Worm (Caenorhabditis elegans) whole organism, L1 larva: ENCODE data around the gene mcm-6.

ENCODE experiments used
- C04F5.9 ChIP-seq: sonication (generic microtip); optimal IDR thresholded peaks from 2 replicates; lab custom pipeline; 2016; ENCODE audit warnings: missing genetic modification characterization, missing compliant biosample characterization
- C16A3.4 ChIP-seq: fragments of 150-350 bp; optimal IDR thresholded peaks from 2 replicates; lab custom pipeline; 2014; ENCODE audit warnings: missing biosample characterization, missing genetic modification characterization
- C34B4.2 ChIP-seq: sonication (generic microtip); optimal IDR thresholded peaks from 2 replicates; lab custom pipeline; 2017; ENCODE audit warnings: mild to moderate bottlenecking, missing genetic modification characterization, missing compliant biosample characterization
- F16B12.6 ChIP-seq: fragments of 150-350 bp; optimal IDR thresholded peaks from 2 replicates; lab custom pipeline; 2014; ENCODE audit warnings: missing biosample characterization, missing genetic modification characterization
- Y116A8C.19 ChIP-seq: sonication (generic microtip); optimal IDR thresholded peaks from 2 replicates; lab custom pipeline; 2016; ENCODE audit warnings: missing compliant biosample characterization, missing genetic modification characterization, borderline replicate concordance
- aha-1 ChIP-seq: fragments of 150-350 bp; optimal IDR thresholded peaks from 2 replicates; lab custom pipeline; 2014; ENCODE audit warnings: missing biosample characterization, missing genetic modification characterization
- ama-1 ChIP-seq: fragments of 150-350 bp; optimal IDR thresholded peaks from 2 replicates; lab custom pipeline; 2014
- blmp-1 ChIP-seq: fragments of 150-350 bp; optimal IDR thresholded peaks from 2 replicates; lab custom pipeline; 2014; ENCODE audit warnings: missing biosample characterization, missing genetic modification characterization
- ceh-63 ChIP-seq: fragments of 200-800 bp; sonication (Bioruptor generic); optimal IDR thresholded peaks from 2 replicates; lab custom pipeline; 2018; ENCODE audit warnings: mild to moderate bottlenecking, missing genetic modification characterization, missing compliant biosample characterization
- ceh-82 ChIP-seq, 3 experiments: fragments of 150-350 bp in 1 of 3; sonication (generic microtip) in 2 of 3; optimal IDR thresholded peaks; 2 replicates each; lab custom pipeline; 2014 to 2017; ENCODE audit warnings: missing biosample characterization in 3 of 3, missing genetic modification characterization in 3 of 3
- efl-1 ChIP-seq, 4 experiments: fragments of 150-350 bp; optimal IDR thresholded peaks in 3 of 4; peaks in 1 of 4; 1 replicate in 1 of 4; 2 replicates in 3 of 4; lab custom pipeline; 2014; ENCODE audit warnings: missing biosample characterization in 2 of 4, missing genetic modification characterization in 2 of 4, missing genetic modification reagents in 2 of 4
- elt-2 ChIP-seq: sonication (generic microtip); optimal IDR thresholded peaks from 2 replicates; lab custom pipeline; 2016; ENCODE audit warnings: missing genetic modification characterization, mild to moderate bottlenecking, inconsistent platforms, missing compliant biosample characterization, missing genetic modification reagents
- elt-3 ChIP-seq, 6 experiments: fragments of 150-350 bp in 1 of 6; sonication (generic microtip); optimal IDR thresholded peaks; 2 replicates each; lab custom pipeline; 2017 to 2018; ENCODE audit warnings: missing biosample characterization in 6 of 6, missing genetic modification characterization in 6 of 6, inconsistent platforms in 1 of 6
- ets-5 ChIP-seq: fragments of 200-800 bp; sonication (Bioruptor generic); IDR thresholded peaks from 2 replicates; pipeline ENCODE4 v1.3.6; 2022; ENCODE audit warnings: missing genetic modification characterization, missing compliant biosample characterization
- fkh-8 ChIP-seq: sonication (generic microtip); optimal IDR thresholded peaks from 2 replicates; lab custom pipeline; 2016; ENCODE audit warnings: mild to moderate bottlenecking, missing genetic modification characterization, missing compliant biosample characterization
- fos-1 ChIP-seq: fragments of 150-350 bp; optimal IDR thresholded peaks from 2 replicates; lab custom pipeline; 2014; ENCODE audit warnings: missing biosample characterization, missing genetic modification characterization
- grh-1 ChIP-seq: fragments of 200-800 bp; sonication (Bioruptor generic); IDR thresholded peaks from 2 replicates; pipeline ENCODE4 v1.3.6; 2022; ENCODE audit warnings: missing genetic modification reagents, missing genetic modification characterization, missing compliant biosample characterization
- hlh-17 ChIP-seq: fragments of 200-800 bp; sonication (Bioruptor generic); optimal IDR thresholded peaks from 2 replicates; lab custom pipeline; 2018; ENCODE audit warnings: missing genetic modification characterization, mild to moderate bottlenecking, missing compliant biosample characterization, moderate library complexity, borderline replicate concordance
- hlh-4 ChIP-seq: sonication (generic microtip); optimal IDR thresholded peaks from 2 replicates; lab custom pipeline; 2016; ENCODE audit warnings: mild to moderate bottlenecking, missing genetic modification characterization, missing compliant biosample characterization
- jun-1 ChIP-seq: fragments of 150-350 bp; optimal IDR thresholded peaks from 2 replicates; lab custom pipeline; 2014; ENCODE audit warnings: missing biosample characterization, missing genetic modification reagents, missing genetic modification characterization
- lin-14 ChIP-seq: fragments of 200-800 bp; sonication (Bioruptor generic); optimal IDR thresholded peaks from 2 replicates; lab custom pipeline; 2018; ENCODE audit warnings: mild to moderate bottlenecking, missing genetic modification characterization, moderate library complexity, missing compliant biosample characterization
- lin-15B ChIP-seq: fragments of 150-350 bp; sonication (generic microtip); optimal IDR thresholded peaks from 3 replicates; lab custom pipeline; 2014; ENCODE audit warnings: missing biosample characterization, missing genetic modification characterization
- lin-35 ChIP-seq, 2 experiments: fragments of 150-350 bp; optimal IDR thresholded peaks; 2 replicates each; lab custom pipeline; 2014; ENCODE audit warnings: missing biosample characterization in 2 of 2, missing genetic modification characterization in 2 of 2, missing genetic modification reagents in 2 of 2
- lin-39 ChIP-seq: fragments of 150-350 bp; optimal IDR thresholded peaks from 2 replicates; lab custom pipeline; 2014; ENCODE audit warnings: missing biosample characterization, missing genetic modification reagents, missing genetic modification characterization
- lsy-2 ChIP-seq, 2 experiments: fragments of 150-350 bp; optimal IDR thresholded peaks; 2 replicates each; lab custom pipeline; 2014; ENCODE audit warnings: missing biosample characterization in 2 of 2, missing genetic modification characterization in 2 of 2
- mdl-1 ChIP-seq, 2 experiments: fragments of 150-350 bp; optimal IDR thresholded peaks; 2 replicates each; lab custom pipeline; 2014 to 2017; ENCODE audit warnings: missing biosample characterization in 2 of 2, missing genetic modification characterization in 2 of 2, inconsistent platforms in 1 of 2
- nhr-12 ChIP-seq: sonication (generic microtip); optimal IDR thresholded peaks from 2 replicates; lab custom pipeline; 2017; ENCODE audit warnings: missing biosample characterization, missing genetic modification characterization
- nhr-237 ChIP-seq: fragments of 150-350 bp; optimal IDR thresholded peaks from 2 replicates; lab custom pipeline; 2014; ENCODE audit warnings: missing biosample characterization, missing genetic modification characterization
- nhr-28 ChIP-seq: fragments of 150-350 bp; optimal IDR thresholded peaks from 2 replicates; lab custom pipeline; 2014; ENCODE audit warnings: missing biosample characterization, missing genetic modification characterization
- nhr-76 ChIP-seq: sonication (generic microtip); optimal IDR thresholded peaks from 2 replicates; lab custom pipeline; 2017; ENCODE audit warnings: missing biosample characterization, missing genetic modification characterization
- nhr-90 ChIP-seq: sonication (generic microtip); optimal IDR thresholded peaks from 2 replicates; lab custom pipeline; 2016; ENCODE audit warnings: mild to moderate bottlenecking, missing genetic modification characterization, missing compliant biosample characterization; ENCODE audit not compliant: poor library complexity
- pag-3 ChIP-seq: sonication (generic microtip); optimal IDR thresholded peaks from 2 replicates; lab custom pipeline; 2017; ENCODE audit warnings: missing genetic modification characterization, mild to moderate bottlenecking, missing compliant biosample characterization, antibody characterized with exemption, borderline replicate concordance; ENCODE audit not compliant: insufficient read depth
- pqm-1 ChIP-seq: sonication (generic microtip); optimal IDR thresholded peaks from 3 replicates; lab custom pipeline; 2017; ENCODE audit warnings: missing biosample characterization, missing genetic modification characterization
- rnt-1 ChIP-seq: sonication (generic microtip); optimal IDR thresholded peaks from 2 replicates; lab custom pipeline; 2016; ENCODE audit warnings: mild to moderate bottlenecking, missing genetic modification characterization, moderate library complexity, missing compliant biosample characterization
- skn-1 ChIP-seq: fragments of 150-350 bp; optimal IDR thresholded peaks from 2 replicates; lab custom pipeline; 2014; ENCODE audit warnings: missing biosample characterization, missing genetic modification characterization
- snu-23 ChIP-seq: sonication (generic microtip); optimal IDR thresholded peaks from 2 replicates; lab custom pipeline; 2016; ENCODE audit warnings: missing genetic modification characterization, missing compliant biosample characterization
- sox-4 ChIP-seq: sonication (generic microtip); optimal IDR thresholded peaks from 2 replicates; lab custom pipeline; 2016; ENCODE audit warnings: missing genetic modification characterization, missing compliant biosample characterization
- sptf-1 ChIP-seq: fragments of 150-350 bp; optimal IDR thresholded peaks from 2 replicates; lab custom pipeline; 2014; ENCODE audit warnings: missing biosample characterization, missing genetic modification characterization
- sup-37 ChIP-seq: fragments of 200-800 bp; sonication (Bioruptor generic); optimal IDR thresholded peaks from 2 replicates; lab custom pipeline; 2018; ENCODE audit warnings: mild to moderate bottlenecking, missing genetic modification characterization, missing compliant biosample characterization
- swsn-7 ChIP-seq: sonication (generic microtip); optimal IDR thresholded peaks from 2 replicates; lab custom pipeline; 2016; ENCODE audit warnings: missing genetic modification characterization, missing compliant biosample characterization
- vab-15 ChIP-seq: sonication (generic microtip); optimal IDR thresholded peaks from 2 replicates; lab custom pipeline; 2017; ENCODE audit warnings: missing genotype, mild to moderate bottlenecking, missing genetic modification characterization, missing compliant biosample characterization
- xbp-1 ChIP-seq: sonication (generic microtip); optimal IDR thresholded peaks from 2 replicates; lab custom pipeline; 2016; ENCODE audit warnings: missing genetic modification characterization, missing compliant biosample characterization
- zag-1 ChIP-seq: fragments of 150-350 bp; optimal IDR thresholded peaks from 2 replicates; lab custom pipeline; 2014; ENCODE audit warnings: missing biosample characterization, missing genetic modification characterization
- zip-4 ChIP-seq: fragments of 200-800 bp; sonication (Bioruptor generic); optimal IDR thresholded peaks from 2 replicates; lab custom pipeline; 2018; ENCODE audit warnings: mild to moderate bottlenecking, missing genetic modification characterization, moderate library complexity, missing compliant biosample characterization
- ztf-11 ChIP-seq, 2 experiments: sonication (generic microtip); optimal IDR thresholded peaks; 2 replicates each; lab custom pipeline; 2016 to 2017; ENCODE audit warnings: missing genetic modification characterization in 2 of 2, missing biosample characterization in 1 of 2, missing compliant biosample characterization in 1 of 2
- ztf-4 ChIP-seq: fragments of 150-350 bp; optimal IDR thresholded peaks from 2 replicates; lab custom pipeline; 2014; ENCODE audit warnings: missing biosample characterization, missing genetic modification characterization

The mcm-6 gene

DNA sequence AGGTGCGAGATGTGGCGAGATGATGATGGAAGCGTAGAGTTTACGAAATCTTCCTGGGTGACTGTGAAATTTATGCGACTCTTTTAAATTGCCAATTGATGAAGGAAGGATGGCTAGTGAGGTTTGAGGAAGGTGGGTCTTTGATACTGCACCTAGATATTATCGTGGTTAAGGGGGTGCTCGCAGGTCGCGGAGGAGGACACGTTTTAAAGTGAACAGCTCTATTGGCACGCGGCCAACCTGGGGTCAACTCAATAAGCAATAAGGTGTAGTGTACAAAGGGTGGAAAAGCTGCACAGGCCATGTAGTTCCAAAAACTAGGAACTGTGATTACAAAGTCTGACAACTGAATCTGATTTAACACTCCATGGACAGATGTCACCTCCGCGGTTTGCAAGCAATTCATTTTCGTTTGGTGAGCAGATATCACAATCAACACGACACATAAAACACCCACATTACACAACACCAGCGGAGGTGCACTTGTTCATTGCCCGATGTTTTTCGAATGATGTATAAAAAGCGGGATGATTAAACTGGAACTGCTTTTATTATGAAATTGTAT lies 48.8 kb upstream of the mcm-6 start:
- TF ChIP-seq lin-14 (GFP tag; lab: Kevin White, UChicago), result peak; percentile 20
- TF ChIP-seq efl-1 (optimal IDR thresholded peaks at IDR 0.05; lab: Kevin White, UChicago), result no peak
- TF ChIP-seq efl-1 (GFP tag; optimal IDR thresholded peaks at IDR 0.05 in 1 of 2; lab: Kevin White, UChicago), result peak in 1 of 2 experiments; percentile 80
- no peak for TF ChIP-seq jun-1 (tag; lab: Kevin White, UChicago)
- no peak for TF ChIP-seq vab-15 (tag; lab: Kevin White, UChicago)
- TF ChIP-seq rnt-1 (tag; lab: Kevin White, UChicago), result peak; percentile 32

- TF ChIP-seq grh-1 (GFP tag; lab: Robert Waterston, UW), result no peak
- no peak for TF ChIP-seq sox-4 (tag; lab: Kevin White, UChicago)
- TF ChIP-seq C16A3.4 (tag; lab: Kevin White, UChicago), result no peak
- TF ChIP-seq efl-1 (optimal IDR thresholded peaks at IDR 0.05; lab: Kevin White, UChicago), result peak in 1 of 2 experiments; percentile 52
- peak in 1 of 2 experiments; percentile 47 for TF ChIP-seq efl-1 (GFP tag; optimal IDR thresholded peaks at IDR 0.05 in 1 of 2; lab: Kevin White, UChicago)
- no peak for TF ChIP-seq fos-1
- no peak for TF ChIP-seq jun-1 (tag; lab: Kevin White, UChicago)
- no peak for TF ChIP-seq pqm-1 (tag; lab: Kevin White, UChicago)
Observed at ce11 chrIII:9746665-9747064, 47.5 kb upstream of the mcm-6 start.

ce11 chrIII:9747133-9747532 lies 47.0 kb upstream of the mcm-6 start, which contains the start of the genes iff-1 and cdk-1:
iff-1 (minus strand) TSS chrIII:9747193.
cdk-1 (plus strand) TSS chrIII:9747472.
- TF ChIP-seq mdl-1 (tag; optimal IDR thresholded peaks at IDR 0.05; lab: Kevin White, UChicago) (no peak), nhr-90 (tag; lab: Kevin White, UChicago) (no peak), Y116A8C.19 (no peak), ztf-11 (tag; optimal IDR thresholded peaks at IDR 0.05; lab: Kevin White, UChicago) (no peak), lin-15B (tag; lab: Kevin White, UChicago) (peak; percentile 30), sptf-1 (tag; lab: Kevin White, UChicago) (no peak), lin-39 (no peak), lin-14 (GFP tag; lab: Kevin White, UChicago) (no peak), ceh-82 (tag; optimal IDR thresholded peaks at IDR 0.05; lab: Kevin White, UChicago) (peak in 1 of 3 experiments; percentile 47), zag-1 (tag; lab: Kevin White, UChicago) (no peak), lin-35 (GFP tag; optimal IDR thresholded peaks at IDR 0.05; lab: Kevin White, UChicago) (peak; percentile 82 to 94), ama-1 (lab: Kevin White, UChicago) (no peak), ceh-63 (GFP tag; lab: Kevin White, UChicago) (no peak), ets-5 (GFP tag; lab: Robert Waterston, UW) (no peak), hlh-17 (no peak), sup-37 (GFP tag; lab: Kevin White, UChicago) (no peak), C04F5.9 (tag; lab: Kevin White, UChicago) (no peak), fos-1 (no peak), elt-3 (tag; optimal IDR thresholded peaks at IDR 0.05; lab: Kevin White, UChicago) (no peak), blmp-1 (peak; percentile 41), skn-1 (tag; lab: Kevin White, UChicago) (peak; percentile 83), xbp-1 (peak; percentile 8), lsy-2 (tag; optimal IDR thresholded peaks at IDR 0.05; lab: Kevin White, UChicago) (peak; percentile 57 to 82), rnt-1 (tag; lab: Kevin White, UChicago) (peak; percentile 43), nhr-28 (tag; lab: Kevin White, UChicago) (no peak), pag-3 (tag; lab: Kevin White, UChicago) (no peak), ztf-4 (tag; lab: Kevin White, UChicago) (no peak), fkh-8 (no peak), nhr-12 (tag; lab: Kevin White, UChicago) (no peak), nhr-76 (tag; lab: Kevin White, UChicago) (no peak), zip-4 (GFP tag; lab: Kevin White, UChicago) (no peak), sox-4 (tag; lab: Kevin White, UChicago) (no peak), C16A3.4 (tag; lab: Kevin White, UChicago) (peak; percentile 43), jun-1 (tag; lab: Kevin White, UChicago) (no peak), efl-1 (optimal IDR thresholded peaks at IDR 0.05; lab: Kevin White, UChicago) (peak; percentile 87 to 95), efl-1 (GFP tag; optimal IDR thresholded peaks at IDR 0.05 in 1 of 2; lab: Kevin White, UChicago) (peak; percentile 89 to 98), swsn-7 (tag; lab: Kevin White, UChicago) (peak; percentile 2), nhr-237 (tag; lab: Kevin White, UChicago) (no peak), aha-1 (no peak), snu-23 (GFP tag; lab: Kevin White, UChicago) (peak; percentile 40), F16B12.6 (tag; lab: Kevin White, UChicago) (no peak), C34B4.2 (tag; lab: Kevin White, UChicago) (no peak), elt-2 (tag; lab: Kevin White, UChicago) (no peak), hlh-4 (tag; lab: Kevin White, UChicago) (no peak)
